Worm (Caenorhabditis elegans) whole organism, late embryonic: ENCODE data around the gene srh-209.

ENCODE experiments used
- eyg-1 ChIP-seq: sonication (generic microtip); optimal IDR thresholded peaks from 2 replicates; lab custom pipeline; 2016; ENCODE audit warnings: missing genotype, missing genetic modification characterization, missing compliant biosample characterization
- hlh-6 ChIP-seq: sonication (generic microtip); optimal IDR thresholded peaks from 2 replicates; lab custom pipeline; 2016; ENCODE audit warnings: missing genotype, missing genetic modification characterization, missing compliant biosample characterization

- TF ChIP-seq eyg-1 (no peak), hlh-6 (tag; lab: Kevin White, UChicago) (no peak)
Measured at ce11 chrV:18362402-18362801, 42.3 kb downstream of the srh-209 start, which contains the start of gene C08E8.1.
